Fruit fly (Drosophila melanogaster): ENCODE measurements around the gene if.

- no peak for TF ChIP-seq CTCF (optimal IDR thresholded peaks at IDR 0.05)
- TF ChIP-seq CG8478 (optimal IDR thresholded peaks at IDR 0.05): no peak
These were observed 35.0 kb upstream of the if start for dm6 chrX:16818186-16818585.

Measured in S2 (cell line).